Worm (Caenorhabditis elegans): ENCODE results near the gene T24F1.7.

T24F1.7 gene

ce11 chrII:11290109-11290784, 22.1 kb upstream of the T24F1.7 start, which contains the start of gene C47G2.3 (continued):
- TF ChIP-seq hlh-11 (tag; optimal IDR thresholded peaks at IDR 0.05): peak; percentile 27
- no peak for TF ChIP-seq attf-4 (tag; optimal IDR thresholded peaks at IDR 0.05)
- TF ChIP-seq hif-1 (tag; optimal IDR thresholded peaks at IDR 0.05): peak in 1 of 2 experiments; percentile 42
- peak; percentile 90 for TF ChIP-seq dpl-1 (GFP tag; optimal IDR thresholded peaks at IDR 0.05)
- no peak for TF ChIP-seq mxl-2 (GFP tag; conservative IDR thresholded peaks at IDR 0.05)
- TF ChIP-seq lin-39 (tag; optimal IDR thresholded peaks at IDR 0.05): no peak
- TF ChIP-seq skn-1 (tag; optimal IDR thresholded peaks at IDR 0.05): no peak
- TF ChIP-seq ZK337.2 (GFP tag; IDR thresholded peaks at IDR 0.05): peak; percentile 79
- TF ChIP-seq sdz-12 (GFP tag; optimal IDR thresholded peaks at IDR 0.05): no peak
- TF ChIP-seq R02D3.7 (tag; optimal IDR thresholded peaks at IDR 0.05): no peak
- TF ChIP-seq ceh-82 (tag; optimal IDR thresholded peaks at IDR 0.05): no peak
- no peak for TF ChIP-seq nhr-77 (tag; optimal IDR thresholded peaks at IDR 0.05)
- no peak for TF ChIP-seq lir-3 (tag; optimal IDR thresholded peaks at IDR 0.05)
- no peak for TF ChIP-seq fos-1 (tag; optimal IDR thresholded peaks at IDR 0.05)
- TF ChIP-seq ceh-20 (GFP tag; IDR thresholded peaks at IDR 0.05): no peak
- no peak for TF ChIP-seq nhr-76 (tag; optimal IDR thresholded peaks at IDR 0.05)
- TF ChIP-seq zip-2 (tag; optimal IDR thresholded peaks at IDR 0.05): no peak
- no peak for TF ChIP-seq mdl-1 (tag; optimal IDR thresholded peaks at IDR 0.05)
- no peak for TF ChIP-seq lin-29 (GFP tag; IDR thresholded peaks at IDR 0.05)
- no peak for TF ChIP-seq aly-2 (tag; optimal IDR thresholded peaks at IDR 0.05)
- TF ChIP-seq ztf-11 (tag; optimal IDR thresholded peaks at IDR 0.05): no peak
- TF ChIP-seq daf-8 (GFP tag; IDR thresholded peaks at IDR 0.05): no peak
- no peak for TF ChIP-seq daf-19 (GFP tag; conservative IDR thresholded peaks at IDR 0.05)
- TF ChIP-seq F26F4.8 (GFP tag; conservative IDR thresholded peaks at IDR 0.05): no peak
- TF ChIP-seq egl-43 (GFP tag; IDR thresholded peaks at IDR 0.05): no peak
- TF ChIP-seq unc-62 (GFP tag; optimal IDR thresholded peaks at IDR 0.05 in 1 of 2): no peak
- no peak for TF ChIP-seq unc-62 (tag; optimal IDR thresholded peaks at IDR 0.05)
- TF ChIP-seq cey-2 (tag; optimal IDR thresholded peaks at IDR 0.05; ENCODE audit: borderline replicate concordance, insufficient read depth): no peak
- TF ChIP-seq set-16 (GFP tag; IDR thresholded peaks at IDR 0.05): no peak
- no peak for TF ChIP-seq fkh-10 (GFP tag; optimal IDR thresholded peaks at IDR 0.05)
- no peak for TF ChIP-seq arid-1 (GFP tag; conservative IDR thresholded peaks at IDR 0.05)
- peak; percentile 47 for TF ChIP-seq aha-1 (tag)
- no peak for TF ChIP-seq tra-1 (GFP tag; IDR thresholded peaks at IDR 0.05)
- TF ChIP-seq spr-1 (tag; optimal IDR thresholded peaks at IDR 0.05): no peak
- TF ChIP-seq madf-5 (GFP tag; IDR thresholded peaks at IDR 0.05): no peak
- TF ChIP-seq mdt-29 (GFP tag; IDR thresholded peaks at IDR 0.05): no peak
- TF ChIP-seq nhr-41 (GFP tag; IDR thresholded peaks at IDR 0.05): no peak
- no peak for TF ChIP-seq zfp-3 (GFP tag; conservative IDR thresholded peaks at IDR 0.05)
- TF ChIP-seq mep-1 (tag; optimal IDR thresholded peaks at IDR 0.05): peak; percentile 55
- peak; percentile 25 for TF ChIP-seq rbr-2 (tag; optimal IDR thresholded peaks at IDR 0.05)
- no peak for TF ChIP-seq pha-4 (GFP tag; IDR thresholded peaks at IDR 0.05)
- no peak for TF ChIP-seq pha-4 (tag; optimal IDR thresholded peaks at IDR 0.05)
- peak; percentile 71 for TF ChIP-seq duxl-1 (tag; optimal IDR thresholded peaks at IDR 0.05; ENCODE audit: poor library complexity)
- no peak for TF ChIP-seq nhr-11 (tag; optimal IDR thresholded peaks at IDR 0.05)
- TF ChIP-seq Y105C5A.15 (GFP tag; IDR thresholded peaks at IDR 0.05): 0 out of 2 replicates have a peak, but pooled peaks have one; percentile 39
- no peak for TF ChIP-seq ama-1 (optimal IDR thresholded peaks at IDR 0.05)
- TF ChIP-seq nhr-28 (tag; optimal IDR thresholded peaks at IDR 0.05): no peak
- TF ChIP-seq ces-1 (GFP tag; optimal IDR thresholded peaks at IDR 0.05): no peak
- TF ChIP-seq dmd-6 (GFP tag; IDR thresholded peaks at IDR 0.05): peak; percentile 51
- TF ChIP-seq nhr-10 (tag; optimal IDR thresholded peaks at IDR 0.05): no peak
- TF ChIP-seq zag-1 (tag; optimal IDR thresholded peaks at IDR 0.05): no peak
- TF ChIP-seq nhr-6 (tag; optimal IDR thresholded peaks at IDR 0.05): peak; percentile 58
- TF ChIP-seq nhr-237 (tag; optimal IDR thresholded peaks at IDR 0.05): no peak
